Worm (Caenorhabditis elegans) whole organism, L3 larva: ENCODE results near the gene arle-14.

Experiments
- aly-2 ChIP-seq: fragments of 150-350 bp; optimal IDR thresholded peaks from 2 replicates; lab custom pipeline; 2014; ENCODE audit warnings: missing biosample characterization, missing genetic modification characterization
- ceh-16 ChIP-seq: sonication (generic microtip); optimal IDR thresholded peaks from 2 replicates; lab custom pipeline; 2017; ENCODE audit warnings: missing biosample characterization, missing genetic modification characterization
- ceh-82 ChIP-seq: fragments of 150-350 bp; optimal IDR thresholded peaks from 2 replicates; lab custom pipeline; 2014; ENCODE audit warnings: missing biosample characterization, missing genetic modification characterization
- daf-12 ChIP-seq: fragments of 150-350 bp; optimal IDR thresholded peaks from 2 replicates; lab custom pipeline; 2014; ENCODE audit warnings: missing biosample characterization, missing genetic modification reagents, missing genetic modification characterization
- fkh-10 ChIP-seq: sonication (generic microtip); optimal IDR thresholded peaks from 2 replicates; lab custom pipeline; 2017; ENCODE audit warnings: missing biosample characterization, missing genetic modification reagents, missing genetic modification characterization
- nhr-237 ChIP-seq: fragments of 150-350 bp; optimal IDR thresholded peaks from 2 replicates; lab custom pipeline; 2014; ENCODE audit warnings: missing biosample characterization, missing genetic modification characterization
- nhr-76 ChIP-seq: fragments of 150-350 bp; sonication (generic microtip); optimal IDR thresholded peaks from 5 replicates; lab custom pipeline; 2014; ENCODE audit warnings: missing biosample characterization, missing genetic modification characterization
- snpc-4 ChIP-seq: fragments of 150-350 bp; optimal IDR thresholded peaks from 2 replicates; lab custom pipeline; 2014; ENCODE audit warnings: missing biosample characterization, missing genetic modification characterization
- tbx-2 ChIP-seq: sonication (generic microtip); optimal IDR thresholded peaks from 2 replicates; lab custom pipeline; 2016; ENCODE audit warnings: mild to moderate bottlenecking, missing genetic modification characterization, missing compliant biosample characterization

DNA sequence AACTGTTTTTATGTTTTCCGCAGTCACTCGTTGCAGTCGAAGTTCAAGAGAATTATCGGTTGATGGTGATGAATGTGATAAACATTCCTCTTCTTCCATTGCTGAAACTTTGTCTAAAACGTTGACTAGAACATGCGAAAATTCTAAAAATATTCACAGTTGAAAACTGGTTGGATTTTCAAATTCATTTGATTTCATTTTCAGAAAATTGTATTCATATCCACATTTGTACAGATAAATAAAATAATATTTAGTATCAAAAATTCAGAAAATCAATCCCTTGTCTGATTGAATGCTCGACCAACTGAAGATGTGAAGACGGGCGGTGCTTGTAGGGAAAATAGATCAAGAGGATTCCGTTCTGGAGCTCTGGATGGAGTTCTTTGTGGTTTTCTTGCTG is 14.9 kb upstream of the arle-14 start, which contains the start of gene F54E7.9:
- TF ChIP-seq snpc-4 (no peak), ceh-16 (tag; lab: Kevin White, UChicago) (no peak), nhr-237 (tag; lab: Kevin White, UChicago) (no peak), tbx-2 (tag; lab: Kevin White, UChicago) (no peak), daf-12 (tag; lab: Kevin White, UChicago) (no peak), aly-2 (no peak), fkh-10 (GFP tag; lab: Kevin White, UChicago) (no peak), nhr-76 (tag; lab: Kevin White, UChicago) (no peak), ceh-82 (tag; lab: Kevin White, UChicago) (no peak)
